Fruit fly (Drosophila melanogaster): ENCODE measurements around the gene NHP2.

The NHP2 gene

dm6 chr3L:14786230-14786850 lies 15.6 kb downstream of the NHP2 start, which contains the start of the genes bmm and Tdrd3 (continued):
- TF ChIP-seq CG15479 (GFP tag; optimal IDR thresholded peaks at IDR 0.05): no peak
- no peak for TF ChIP-seq eve (GFP tag; optimal IDR thresholded peaks at IDR 0.05)
- peak; percentile 85; the same call in 1 of the 2 replicates for TF ChIP-seq CG2129 (GFP tag; IDR thresholded peaks at IDR 0.05; ENCODE audit: partially characterized antibody)
- TF ChIP-seq Drgx (GFP tag; IDR thresholded peaks at IDR 0.05): peak; percentile 50; the same call in 1 of the 2 replicates
- peak; percentile 39 for TF ChIP-seq Max (GFP tag; optimal IDR thresholded peaks at IDR 0.05)
- TF ChIP-seq CG3847 (GFP tag; IDR thresholded peaks at IDR 0.05): peak; percentile 80
- TF ChIP-seq CG6765 (GFP tag; optimal IDR thresholded peaks at IDR 0.05): peak; percentile 81
- no peak for TF ChIP-seq hkb (optimal IDR thresholded peaks at IDR 0.05)
- peak; percentile 42; the same call in 1 of the 2 replicates for TF ChIP-seq hkb (GFP tag; IDR thresholded peaks at IDR 0.05)
- peak; percentile 84 for TF ChIP-seq vnd (GFP tag; IDR thresholded peaks at IDR 0.05; ENCODE audit: partially characterized antibody)
- TF ChIP-seq Ssrp (tag; optimal IDR thresholded peaks at IDR 0.05): peak; percentile 84
- no peak for TF ChIP-seq aop (GFP tag; IDR thresholded peaks at IDR 0.05)
- TF ChIP-seq CG30431 (GFP tag; optimal IDR thresholded peaks at IDR 0.05): peak; percentile 38
- no peak for TF ChIP-seq pros (GFP tag; optimal IDR thresholded peaks at IDR 0.05)
- TF ChIP-seq CG15696 (tag; optimal IDR thresholded peaks at IDR 0.05): peak; percentile 87
- TF ChIP-seq CG7839 (tag; optimal IDR thresholded peaks at IDR 0.05): peak; percentile 84
- peak; percentile 80 for TF ChIP-seq tin (GFP tag; optimal IDR thresholded peaks at IDR 0.05)
- no peak for TF ChIP-seq wor (GFP tag; IDR thresholded peaks at IDR 0.05)
- TF ChIP-seq CG17361 (GFP tag; IDR thresholded peaks at IDR 0.05): peak; percentile 93
- peak; percentile 73 for TF ChIP-seq ci (GFP tag; IDR thresholded peaks at IDR 0.05)
- TF ChIP-seq ash1 (GFP tag; optimal IDR thresholded peaks at IDR 0.05): no peak
- TF ChIP-seq CG7928 (GFP tag; optimal IDR thresholded peaks at IDR 0.05): no peak
- TF ChIP-seq bsh (GFP tag; optimal IDR thresholded peaks at IDR 0.05): peak in 1 of 2 experiments; percentile 74
- peak; percentile 89 for TF ChIP-seq CG8290 (GFP tag; optimal IDR thresholded peaks at IDR 0.05)
- TF ChIP-seq CG8290 (tag; optimal IDR thresholded peaks at IDR 0.05): peak; percentile 62 to 83
- TF ChIP-seq Trl (optimal IDR thresholded peaks at IDR 0.05): peak in 1 of 2 experiments; percentile 42
- peak; percentile 13 for TF ChIP-seq Trl (GFP tag; optimal IDR thresholded peaks at IDR 0.05)
- TF ChIP-seq trh (GFP tag; optimal IDR thresholded peaks at IDR 0.05): peak; percentile 71
- peak; percentile 89 for TF ChIP-seq Opbp (GFP tag; IDR thresholded peaks at IDR 0.05; ENCODE audit: partially characterized antibody)
- peak; percentile 89 for TF ChIP-seq Hr3 (GFP tag; optimal IDR thresholded peaks at IDR 0.05)
- peak; percentile 9 for TF ChIP-seq Dp (GFP tag; optimal IDR thresholded peaks at IDR 0.05)
- TF ChIP-seq croc (GFP tag; conservative IDR thresholded peaks at IDR 0.05): peak; percentile 64
- TF ChIP-seq CG18476 (GFP tag; optimal IDR thresholded peaks at IDR 0.05): peak; percentile 47
- peak; percentile 80 for TF ChIP-seq az2 (GFP tag; optimal IDR thresholded peaks at IDR 0.05)
- TF ChIP-seq CG34224 (GFP tag; IDR thresholded peaks at IDR 0.05; ENCODE audit: partially characterized antibody): peak; percentile 81
- TF ChIP-seq twi (tag; optimal IDR thresholded peaks at IDR 0.05): peak; percentile 77
- TF ChIP-seq Hmr (GFP tag; optimal IDR thresholded peaks at IDR 0.05): peak; percentile 87
- TF ChIP-seq CTCF (GFP tag; optimal IDR thresholded peaks at IDR 0.05): no peak
- TF ChIP-seq Dref (GFP tag; IDR thresholded peaks at IDR 0.05): peak; percentile 59
- TF ChIP-seq CG8089 (GFP tag; optimal IDR thresholded peaks at IDR 0.05): no peak
- peak; percentile 31 for TF ChIP-seq org-1 (GFP tag; optimal IDR thresholded peaks at IDR 0.05)
- no peak for TF ChIP-seq grn (GFP tag; optimal IDR thresholded peaks at IDR 0.05)
- peak; percentile 91 for TF ChIP-seq CG12659 (GFP tag; optimal IDR thresholded peaks at IDR 0.05)
- peak; percentile 87 for TF ChIP-seq sna (GFP tag; IDR thresholded peaks at IDR 0.05; ENCODE audit: partially characterized antibody)
- TF ChIP-seq gfzf (GFP tag; optimal IDR thresholded peaks at IDR 0.05): peak; percentile 77
- no peak for TF ChIP-seq pfk (GFP tag; optimal IDR thresholded peaks at IDR 0.05)
- peak; percentile 31 for TF ChIP-seq CG1647 (GFP tag; optimal IDR thresholded peaks at IDR 0.05)
- no peak for TF ChIP-seq Nf-YA (GFP tag; IDR thresholded peaks at IDR 0.05)
- peak in 1 of 2 experiments; percentile 61 for TF ChIP-seq Eip74EF (GFP tag; optimal IDR thresholded peaks at IDR 0.05)
- no peak for TF ChIP-seq CG7745 (tag; optimal IDR thresholded peaks at IDR 0.05)

Measured in whole organism, embryonic.